Fruit fly (Drosophila melanogaster) whole organism, embryonic: ENCODE measurements around the gene elgi.

Experiments
- Asciz ChIP-seq: fragments of 200-800 bp; sonication (Bioruptor generic); optimal IDR thresholded peaks from 2 replicates; lab custom pipeline; 2017; ENCODE audit warnings: missing biosample characterization, mild to moderate bottlenecking, missing genetic modification characterization, missing genetic modification reagents
- BtbVII ChIP-seq: fragments of 200-800 bp; sonication (Bioruptor generic); optimal IDR thresholded peaks from 3 replicates; lab custom pipeline; 2017; ENCODE audit warnings: missing biosample characterization, mild to moderate bottlenecking, missing genetic modification characterization
- CG11696 ChIP-seq: fragments of 200-800 bp; sonication (Bioruptor generic); IDR thresholded peaks from 2 replicates; pipeline ENCODE4 v1.3.6; 2022; ENCODE audit warnings: missing biosample characterization, missing genetic modification characterization
- CG13123 ChIP-seq: fragments of 200-800 bp; sonication (Bioruptor generic); optimal IDR thresholded peaks from 2 replicates; lab custom pipeline; 2016; ENCODE audit warnings: missing biosample characterization, missing genetic modification characterization
- CG14860 ChIP-seq: fragments of 200-800 bp; sonication (Bioruptor generic); IDR thresholded peaks from 3 replicates; pipeline ENCODE4 v1.3.6; 2022; ENCODE audit warnings: missing biosample characterization, missing genetic modification characterization; ENCODE audit not compliant: partially characterized antibody
- CG15073 ChIP-seq: fragments of 200-800 bp; sonication (Bioruptor generic); optimal IDR thresholded peaks from 2 replicates; lab custom pipeline; 2016; ENCODE audit warnings: missing biosample characterization, missing genetic modification characterization
- CG16815 ChIP-seq: fragments of 200-800 bp; sonication (Bioruptor generic); optimal IDR thresholded peaks from 3 replicates; lab custom pipeline; 2017; ENCODE audit warnings: missing biosample characterization, mild to moderate bottlenecking, missing genetic modification characterization
- CG18619 ChIP-seq: fragments of 200-800 bp; sonication (Bioruptor generic); optimal IDR thresholded peaks from 3 replicates; lab custom pipeline; 2017; ENCODE audit warnings: missing biosample characterization, mild to moderate bottlenecking, missing genetic modification characterization
- CG2202 ChIP-seq: fragments of 200-800 bp; sonication (Bioruptor generic); optimal IDR thresholded peaks from 2 replicates; lab custom pipeline; 2018; ENCODE audit warnings: missing biosample characterization, mild to moderate bottlenecking, missing genetic modification characterization
- CG30403 ChIP-seq: fragments of 200-800 bp; sonication (Bioruptor generic); optimal IDR thresholded peaks from 3 replicates; lab custom pipeline; 2016; ENCODE audit warnings: missing biosample characterization, missing genetic modification characterization
- CG4854 ChIP-seq: fragments of 200-800 bp; sonication (Bioruptor generic); optimal IDR thresholded peaks from 2 replicates; lab custom pipeline; 2016; ENCODE audit warnings: missing biosample characterization, missing genetic modification characterization, inconsistent platforms
- CG7987 ChIP-seq: fragments of 200-800 bp; sonication (Bioruptor generic); optimal IDR thresholded peaks from 2 replicates; lab custom pipeline; 2018; ENCODE audit warnings: missing biosample characterization, mild to moderate bottlenecking, missing genetic modification characterization, moderate library complexity
- CG8359 ChIP-seq: fragments of 200-800 bp; sonication (Bioruptor generic); optimal IDR thresholded peaks from 2 replicates; lab custom pipeline; 2017; ENCODE audit warnings: missing biosample characterization, mild to moderate bottlenecking, missing genetic modification characterization, borderline replicate concordance
- CG8924 ChIP-seq: fragments of 200-800 bp; optimal IDR thresholded peaks from 3 replicates; lab custom pipeline; 2019; ENCODE audit warnings: missing biosample characterization, mild to moderate bottlenecking, missing genetic modification characterization, moderate library complexity
- CTCF ChIP-seq: fragments of 200-800 bp; sonication (Bioruptor generic); optimal IDR thresholded peaks from 2 replicates; lab custom pipeline; 2017; ENCODE audit warnings: missing biosample characterization, mild to moderate bottlenecking, missing genetic modification characterization, moderate library complexity
- Camta ChIP-seq: fragments of 200-800 bp; sonication (Bioruptor generic); optimal IDR thresholded peaks from 2 replicates; lab custom pipeline; 2016; ENCODE audit warnings: missing biosample characterization, missing genetic modification characterization
- Dll ChIP-seq: fragments of 200-800 bp; sonication (Bioruptor generic); IDR thresholded peaks from 4 replicates; pipeline ENCODE4 v1.3.6; 2022; ENCODE audit warnings: missing biosample characterization, missing genetic modification characterization; ENCODE audit not compliant: partially characterized antibody
- Doc2 ChIP-seq: fragments of 200-800 bp; sonication (Bioruptor generic); IDR thresholded peaks from 2 replicates; pipeline ENCODE4 v1.3.6; 2022; ENCODE audit warnings: missing biosample characterization, missing genetic modification characterization
- ERR ChIP-seq: fragments of 200-800 bp; sonication (Bioruptor generic); optimal IDR thresholded peaks from 2 replicates; lab custom pipeline; 2016; ENCODE audit warnings: missing biosample characterization, missing genetic modification characterization
- Fer1 ChIP-seq: fragments of 200-800 bp; sonication (Bioruptor generic); optimal IDR thresholded peaks from 2 replicates; lab custom pipeline; 2017; ENCODE audit warnings: missing biosample characterization, mild to moderate bottlenecking, missing genetic modification characterization
- Fer3 ChIP-seq: fragments of 200-800 bp; sonication (Bioruptor generic); optimal IDR thresholded peaks from 2 replicates; lab custom pipeline; 2018; ENCODE audit warnings: missing biosample characterization, mild to moderate bottlenecking, missing genetic modification characterization, moderate library complexity
- H15 ChIP-seq: fragments of 200-800 bp; sonication (Bioruptor generic); IDR thresholded peaks from 3 replicates; pipeline ENCODE4 v1.3.6; 2022; ENCODE audit warnings: missing biosample characterization, missing genetic modification characterization
- HHEX ChIP-seq: fragments of 200-800 bp; sonication (Bioruptor generic); optimal IDR thresholded peaks from 3 replicates; lab custom pipeline; 2017; ENCODE audit warnings: missing biosample characterization, mild to moderate bottlenecking, missing genetic modification characterization, missing genetic modification reagents
- Lim3 ChIP-seq: fragments of 200-800 bp; sonication (Bioruptor generic); IDR thresholded peaks from 2 replicates; pipeline ENCODE4 v1.3.6; 2022; ENCODE audit warnings: missing biosample characterization, missing genetic modification characterization
- Mrtf ChIP-seq: fragments of 200-800 bp; sonication (Bioruptor generic); IDR thresholded peaks from 3 replicates; pipeline ENCODE4 v1.3.6; 2022; ENCODE audit warnings: missing biosample characterization, missing genetic modification characterization
- Nf-YA ChIP-seq: fragments of 200-800 bp; sonication (Bioruptor generic); IDR thresholded peaks from 2 replicates; pipeline ENCODE4 v1.3.6; 2022; ENCODE audit warnings: missing biosample characterization, missing genetic modification characterization
- Nf-YC ChIP-seq: fragments of 200-800 bp; optimal IDR thresholded peaks from 3 replicates; lab custom pipeline; 2019; ENCODE audit warnings: missing biosample characterization, mild to moderate bottlenecking, missing genetic modification characterization, moderate library complexity
- Poxn ChIP-seq: fragments of 200-800 bp; sonication (Bioruptor generic); IDR thresholded peaks from 2 replicates; pipeline ENCODE4 v1.3.6; 2022; ENCODE audit warnings: missing biosample characterization, missing genetic modification characterization
- Side ChIP-seq: fragments of 200-800 bp; sonication (Bioruptor generic); optimal IDR thresholded peaks from 2 replicates; lab custom pipeline; 2016; ENCODE audit warnings: missing biosample characterization, missing genetic modification characterization
- Sry-β ChIP-seq: fragments of 200-800 bp; sonication (Bioruptor generic); optimal IDR thresholded peaks from 2 replicates; lab custom pipeline; 2018; ENCODE audit warnings: missing biosample characterization, mild to moderate bottlenecking, missing genetic modification characterization, moderate library complexity
- Tbp ChIP-seq: fragments of >200 bp; optimal IDR thresholded peaks from 2 replicates; lab custom pipeline; 2018; ENCODE audit warnings: missing biosample characterization, missing genetic modification characterization
- Usf ChIP-seq: fragments of 200-800 bp; sonication (Bioruptor generic); optimal IDR thresholded peaks from 2 replicates; lab custom pipeline; 2017; ENCODE audit warnings: missing genotype, missing biosample characterization, missing genetic modification characterization
- bigmax ChIP-seq: fragments of 200-800 bp; sonication (Bioruptor generic); optimal IDR thresholded peaks from 2 replicates; lab custom pipeline; 2018; ENCODE audit warnings: missing biosample characterization, mild to moderate bottlenecking, missing genetic modification characterization
- btn ChIP-seq: fragments of 200-800 bp; sonication (Bioruptor generic); optimal IDR thresholded peaks from 2 replicates; lab custom pipeline; 2016; ENCODE audit warnings: missing biosample characterization, missing genetic modification characterization
- cas ChIP-seq: fragments of 200-800 bp; sonication (Bioruptor generic); IDR thresholded peaks from 2 replicates; pipeline ENCODE4 v1.3.6; 2022; ENCODE audit warnings: missing biosample characterization, missing genetic modification characterization
- ci ChIP-seq: fragments of 200-800 bp; sonication (Bioruptor generic); IDR thresholded peaks from 3 replicates; pipeline ENCODE4 v1.3.6; 2022; ENCODE audit warnings: missing biosample characterization, missing genetic modification characterization
- crol ChIP-seq: fragments of 200-800 bp; sonication (Bioruptor generic); IDR thresholded peaks from 2 replicates; pipeline ENCODE4 v1.3.6; 2022; ENCODE audit warnings: missing biosample characterization, missing genetic modification characterization
- hb ChIP-seq: fragments of 200-800 bp; sonication (Bioruptor generic); IDR thresholded peaks from 3 replicates; pipeline ENCODE4 v1.3.6; 2022; ENCODE audit warnings: missing biosample characterization, missing genetic modification characterization; ENCODE audit not compliant: partially characterized antibody
- jigr1 ChIP-seq: fragments of 200-800 bp; sonication (Bioruptor generic); IDR thresholded peaks from 3 replicates; pipeline ENCODE4 v1.3.6; 2022; ENCODE audit warnings: missing biosample characterization, missing genetic modification characterization
- kay ChIP-seq: fragments of 200-800 bp; sonication (Bioruptor generic); optimal IDR thresholded peaks from 2 replicates; lab custom pipeline; 2016; ENCODE audit warnings: missing biosample characterization, missing genetic modification characterization
- kni ChIP-seq: fragments of 200-800 bp; sonication (Bioruptor generic); optimal IDR thresholded peaks from 3 replicates; lab custom pipeline; 2017; ENCODE audit warnings: mild to moderate bottlenecking, missing biosample characterization, missing genetic modification reagents, missing genetic modification characterization
- nau ChIP-seq: fragments of 200-800 bp; sonication (Bioruptor generic); optimal IDR thresholded peaks from 3 replicates; lab custom pipeline; 2017; ENCODE audit warnings: missing biosample characterization, mild to moderate bottlenecking, missing genetic modification characterization, missing genetic modification reagents
- nmo ChIP-seq: fragments of 200-800 bp; sonication (Bioruptor generic); optimal IDR thresholded peaks from 2 replicates; lab custom pipeline; 2018; ENCODE audit warnings: missing biosample characterization, mild to moderate bottlenecking, missing genetic modification characterization, moderate library complexity
- pfk ChIP-seq: fragments of 200-800 bp; sonication (Bioruptor generic); optimal IDR thresholded peaks from 2 replicates; lab custom pipeline; 2018; ENCODE audit warnings: missing biosample characterization, mild to moderate bottlenecking, missing genetic modification characterization, moderate library complexity
- sqz ChIP-seq: fragments of 200-800 bp; sonication (Bioruptor generic); optimal IDR thresholded peaks from 3 replicates; lab custom pipeline; 2018; ENCODE audit warnings: missing biosample characterization, mild to moderate bottlenecking, missing genetic modification characterization
- sr ChIP-seq: fragments of 200-800 bp; sonication (Bioruptor generic); IDR thresholded peaks from 3 replicates; pipeline ENCODE4 v1.3.6; 2022; ENCODE audit warnings: missing biosample characterization, missing genetic modification characterization
- tgo ChIP-seq: fragments of 200-800 bp; sonication (Bioruptor generic); IDR thresholded peaks from 3 replicates; pipeline ENCODE4 v1.3.6; 2022; ENCODE audit warnings: missing biosample characterization, missing genetic modification characterization
- twi ChIP-seq: fragments of 200-800 bp; optimal IDR thresholded peaks from 2 replicates; lab custom pipeline; 2019; ENCODE audit warnings: missing biosample characterization, mild to moderate bottlenecking, missing genetic modification characterization, moderate library complexity
- unc-4 ChIP-seq: fragments of 200-800 bp; sonication (Bioruptor generic); IDR thresholded peaks from 2 replicates; pipeline ENCODE4 v1.3.6; 2022; ENCODE audit warnings: missing biosample characterization, missing genetic modification characterization; ENCODE audit not compliant: partially characterized antibody
- vvl ChIP-seq: fragments of 200-800 bp; sonication (Bioruptor generic); IDR thresholded peaks from 2 replicates; pipeline ENCODE4 v1.3.6; 2022; ENCODE audit warnings: missing biosample characterization, missing genetic modification characterization

elgi gene

DNA sequence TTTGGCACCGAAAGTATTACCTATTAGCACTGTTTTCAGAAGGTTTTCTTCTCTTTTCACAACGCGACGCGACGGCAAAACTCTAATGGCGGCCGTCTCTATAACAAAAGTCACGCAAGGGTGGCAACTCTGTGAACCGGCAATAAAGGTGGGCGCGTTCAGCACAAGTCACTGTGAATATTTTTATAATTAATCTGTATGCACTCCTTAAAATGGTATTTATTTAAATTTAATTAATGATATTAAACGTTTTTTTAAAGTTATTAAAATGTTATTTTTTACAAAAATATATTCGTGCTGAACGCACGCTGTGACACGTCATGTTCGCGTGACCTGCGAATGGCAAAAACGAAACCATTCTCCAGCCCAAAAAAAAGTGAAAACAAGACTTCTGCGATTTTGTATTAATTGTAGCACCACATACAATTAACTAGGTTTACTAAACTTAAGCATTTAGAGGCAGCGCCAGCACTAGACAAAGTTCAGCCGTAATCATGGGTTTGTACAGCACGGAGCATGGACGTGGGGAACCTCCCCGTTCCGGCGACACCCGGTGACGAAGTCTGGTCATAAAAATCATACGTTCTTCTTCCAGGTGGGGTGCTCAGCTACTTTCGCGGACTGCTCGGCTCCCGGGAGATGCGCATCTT, 26.6 kb downstream of the elgi start, which contains the start of the genes brm and Arl1 (continued):
- peak; percentile 90 for TF ChIP-seq CG4854 (GFP tag; lab: Kevin White, UChicago)
- TF ChIP-seq CG7987 (GFP tag; lab: Kevin White, UChicago): peak; percentile 96
- peak; percentile 62 for TF ChIP-seq CTCF
- TF ChIP-seq CG15073: peak; percentile 82
- TF ChIP-seq sr (GFP tag; lab: Robert Waterston, UW): peak; percentile 95
- TF ChIP-seq pfk: peak; percentile 82
- peak; percentile 99 for TF ChIP-seq Fer3 (tag; lab: Kevin White, UChicago)
- peak; percentile 98 for TF ChIP-seq Usf
- peak; percentile 92 for TF ChIP-seq Asciz
- peak; percentile 99 for TF ChIP-seq kay (GFP tag; lab: Kevin White, UChicago)
- TF ChIP-seq Camta: peak; percentile 87
- TF ChIP-seq ci (GFP tag; lab: Robert Waterston, UW): peak; percentile 99
- TF ChIP-seq bigmax (GFP tag; lab: Kevin White, UChicago): peak; percentile 55
- TF ChIP-seq hb (GFP tag; lab: Robert Waterston, UW): no peak
- peak; percentile 96 for TF ChIP-seq Doc2
- peak; percentile 98 for TF ChIP-seq CG30403 (GFP tag; lab: Kevin White, UChicago)
- TF ChIP-seq Side (GFP tag; lab: Kevin White, UChicago): peak; percentile 81
- TF ChIP-seq BtbVII (GFP tag; lab: Kevin White, UChicago): peak; percentile 95
- TF ChIP-seq sqz (GFP tag; lab: Kevin White, UChicago): peak; percentile 98
- peak; percentile 97 for TF ChIP-seq Poxn
- peak; percentile 98 for TF ChIP-seq HHEX (GFP tag; lab: Kevin White, UChicago)
- peak; percentile 98 for TF ChIP-seq CG8924 (tag; lab: Kevin White, UChicago)
- TF ChIP-seq vvl: peak; percentile 100
- TF ChIP-seq H15: peak; percentile 99
- peak; percentile 99 for TF ChIP-seq nmo (GFP tag; lab: Kevin White, UChicago)
- no peak for TF ChIP-seq Tbp (GFP tag; lab: Kevin White, UChicago)
- peak; percentile 96 for TF ChIP-seq jigr1 (GFP tag; lab: Robert Waterston, UW)
- peak; percentile 99 for TF ChIP-seq Fer1 (GFP tag; lab: Kevin White, UChicago)
- peak; percentile 50 for TF ChIP-seq btn (GFP tag; lab: Kevin White, UChicago)
- peak; percentile 59; the same call in 2 of the 4 replicates for TF ChIP-seq Dll
- TF ChIP-seq cas (GFP tag; lab: Robert Waterston, UW): peak; percentile 98
- TF ChIP-seq ERR (GFP tag; lab: Kevin White, UChicago): peak; percentile 69
- TF ChIP-seq Nf-YA (GFP tag; lab: Robert Waterston, UW): peak; percentile 97
- peak; percentile 95 for TF ChIP-seq Lim3 (GFP tag; lab: Robert Waterston, UW)
- TF ChIP-seq kni (GFP tag; lab: Kevin White, UChicago): peak; percentile 93
- TF ChIP-seq CG18619 (GFP tag; lab: Kevin White, UChicago): peak; percentile 98
- peak; percentile 61 for TF ChIP-seq Sry-β (GFP tag; lab: Kevin White, UChicago)
- TF ChIP-seq tgo (GFP tag; lab: Robert Waterston, UW): peak; percentile 99
- TF ChIP-seq CG11696: peak; percentile 94
- TF ChIP-seq CG16815 (GFP tag; lab: Kevin White, UChicago): peak; percentile 97
- TF ChIP-seq crol: peak; percentile 76
- 0 out of 2 replicates have a peak, but pooled peaks have one; percentile 40 for TF ChIP-seq unc-4 (GFP tag; lab: Robert Waterston, UW)
- peak; percentile 94 for TF ChIP-seq Nf-YC (tag; lab: Kevin White, UChicago)
- TF ChIP-seq CG2202: peak; percentile 93
- TF ChIP-seq twi: peak; percentile 97
- TF ChIP-seq Mrtf (GFP tag; lab: Robert Waterston, UW): peak; percentile 99
- TF ChIP-seq CG8359: peak; percentile 92
- no peak for TF ChIP-seq nau (GFP tag; lab: Kevin White, UChicago)
- no peak for TF ChIP-seq CG14860
- peak; percentile 95 for TF ChIP-seq CG13123 (GFP tag; lab: Kevin White, UChicago)
